Worm (Caenorhabditis elegans) whole organism, mixed stage, embryonic: ENCODE data around the gene vps-60.

Experiments used
- ceh-43 ChIP-seq: fragments of 200-800 bp; sonication (Bioruptor generic); optimal IDR thresholded peaks from 2 replicates; lab custom pipeline; 2018; ENCODE audit warnings: mild to moderate bottlenecking, missing genetic modification characterization, moderate library complexity, missing compliant biosample characterization
- ces-1 ChIP-seq: fragments of 150-350 bp; optimal IDR thresholded peaks from 2 replicates; lab custom pipeline; 2014; ENCODE audit warnings: missing biosample characterization, missing genetic modification reagents, missing genetic modification characterization
- cnd-1 ChIP-seq: fragments of 200-800 bp; sonication (Bioruptor generic); optimal IDR thresholded peaks from 2 replicates; lab custom pipeline; 2018; ENCODE audit warnings: mild to moderate bottlenecking, missing genetic modification characterization, missing compliant biosample characterization
- elt-3 ChIP-seq: fragments of 150-350 bp; optimal IDR thresholded peaks from 2 replicates; lab custom pipeline; 2014; ENCODE audit warnings: missing biosample characterization, missing genetic modification characterization
- hlh-1 ChIP-seq: fragments of 150-350 bp; optimal IDR thresholded peaks from 2 replicates; lab custom pipeline; 2014; ENCODE audit warnings: missing biosample characterization, missing genetic modification reagents, missing genetic modification characterization
- lin-13 ChIP-seq: fragments of 150-350 bp; optimal IDR thresholded peaks from 2 replicates; lab custom pipeline; 2014; ENCODE audit warnings: missing biosample characterization, missing genetic modification characterization
- mep-1 ChIP-seq: fragments of 150-350 bp; optimal IDR thresholded peaks from 2 replicates; lab custom pipeline; 2017; ENCODE audit warnings: missing biosample characterization, missing genetic modification reagents, missing genetic modification characterization, inconsistent platforms
- nhr-12 ChIP-seq: fragments of 150-350 bp; optimal IDR thresholded peaks from 2 replicates; lab custom pipeline; 2014; ENCODE audit warnings: missing biosample characterization, missing genetic modification characterization
- nhr-237 ChIP-seq: fragments of 150-350 bp; optimal IDR thresholded peaks from 2 replicates; lab custom pipeline; 2014; ENCODE audit warnings: missing biosample characterization, missing genetic modification characterization
- nhr-76 ChIP-seq: sonication (generic microtip); optimal IDR thresholded peaks from 2 replicates; lab custom pipeline; 2017; ENCODE audit warnings: missing biosample characterization, missing genetic modification characterization
- pha-4 ChIP-seq: fragments of 150-350 bp; optimal IDR thresholded peaks from 2 replicates; lab custom pipeline; 2018; ENCODE audit warnings: missing biosample characterization, missing genetic modification reagents, missing genetic modification characterization
- sptf-1 ChIP-seq: sonication (generic microtip); optimal IDR thresholded peaks from 2 replicates; lab custom pipeline; 2017; ENCODE audit warnings: mild to moderate bottlenecking, missing genetic modification characterization, moderate library complexity, missing compliant biosample characterization
- tbx-8 ChIP-seq: fragments of 200-800 bp; sonication (Bioruptor generic); optimal IDR thresholded peaks from 2 replicates; lab custom pipeline; 2018; ENCODE audit warnings: mild to moderate bottlenecking, missing genetic modification characterization, moderate library complexity, missing compliant biosample characterization
- ztf-11 ChIP-seq: fragments of 150-350 bp; optimal IDR thresholded peaks from 2 replicates; lab custom pipeline; 2014; ENCODE audit warnings: missing biosample characterization, missing genetic modification characterization

DNA sequence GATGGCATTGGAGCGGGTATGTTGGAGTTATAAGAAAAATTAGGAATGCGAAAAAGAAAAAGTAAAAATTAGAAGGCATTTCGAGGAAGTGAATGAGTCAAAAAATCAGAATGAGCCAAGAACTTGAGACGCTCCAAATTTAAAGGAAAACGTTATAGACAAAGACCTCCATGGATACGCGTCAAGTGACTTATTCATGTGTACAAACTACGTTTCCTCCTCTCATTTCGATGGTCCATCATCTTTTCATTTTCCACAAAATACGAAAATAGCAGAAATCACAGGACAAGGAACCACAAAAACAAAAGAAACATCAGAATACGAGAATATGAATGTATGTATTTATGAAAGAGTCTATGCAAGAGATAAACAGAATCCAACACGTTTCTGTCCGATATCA lies 35.3 kb upstream of the vps-60 start, which contains the start of gene F28A12.3:
- no peak for TF ChIP-seq hlh-1 (tag; lab: Kevin White, UChicago)
- TF ChIP-seq sptf-1 (tag; lab: Kevin White, UChicago), result no peak
- TF ChIP-seq nhr-76, result no peak
- TF ChIP-seq lin-13 (tag; lab: Kevin White, UChicago), result no peak
- TF ChIP-seq ztf-11 (tag; lab: Kevin White, UChicago), result no peak
- no peak for TF ChIP-seq nhr-12 (tag; lab: Kevin White, UChicago)
- TF ChIP-seq ceh-43 (GFP tag; lab: Kevin White, UChicago), result no peak
- TF ChIP-seq elt-3 (tag; lab: Kevin White, UChicago), result no peak
- no peak for TF ChIP-seq tbx-8 (GFP tag; lab: Kevin White, UChicago)
- TF ChIP-seq nhr-237 (tag; lab: Kevin White, UChicago), result no peak
- no peak for TF ChIP-seq mep-1 (tag; lab: Kevin White, UChicago)
- no peak for TF ChIP-seq pha-4 (tag; lab: Kevin White, UChicago)
- no peak for TF ChIP-seq ces-1 (GFP tag; lab: Kevin White, UChicago)
- no peak for TF ChIP-seq cnd-1
